Fruit fly (Drosophila melanogaster) whole organism, wandering third instar larva: ENCODE results near the gene ovo.

Source experiments
- Abd-B ChIP-seq: fragments of >200 bp; optimal IDR thresholded peaks from 2 replicates; lab custom pipeline; 2017; ENCODE audit warnings: missing biosample characterization, missing genetic modification characterization
- CG32264 ChIP-seq: fragments of 200-800 bp; sonication (Bioruptor generic); optimal IDR thresholded peaks from 2 replicates; lab custom pipeline; 2016; ENCODE audit warnings: missing biosample characterization, missing genetic modification characterization
- CG9705 ChIP-seq: fragments of 200-800 bp; sonication (Bioruptor generic); optimal IDR thresholded peaks from 2 replicates; lab custom pipeline; 2018; ENCODE audit warnings: missing biosample characterization, mild to moderate bottlenecking, missing genetic modification characterization
- CrebA ChIP-seq: fragments of 200-800 bp; sonication (Bioruptor generic); optimal IDR thresholded peaks from 2 replicates; lab custom pipeline; 2016; ENCODE audit warnings: missing biosample characterization, mild to moderate bottlenecking, missing genetic modification characterization, borderline replicate concordance
- Dfd ChIP-seq: fragments of >200 bp; optimal IDR thresholded peaks from 2 replicates; lab custom pipeline; 2017; ENCODE audit warnings: missing biosample characterization, missing genetic modification characterization
- Dif ChIP-seq: fragments of 200-275, 200-300 bp; sonication (Bioruptor generic); optimal IDR thresholded peaks from 2 replicates; lab custom pipeline; 2018; ENCODE audit warnings: missing biosample characterization, missing genetic modification characterization; ENCODE audit not compliant: partially characterized antibody
- GATAd ChIP-seq: sonication (Bioruptor generic); optimal IDR thresholded peaks from 2 replicates; lab custom pipeline; 2016; ENCODE audit warnings: missing biosample characterization, missing genetic modification characterization
- HLH106 ChIP-seq: fragments of 200-800 bp; optimal IDR thresholded peaks from 3 replicates; lab custom pipeline; 2019; ENCODE audit warnings: missing biosample characterization, mild to moderate bottlenecking, missing genetic modification characterization, moderate library complexity
- Hnf4 ChIP-seq: fragments of 200-800 bp; sonication (Bioruptor generic); optimal IDR thresholded peaks from 2 replicates; lab custom pipeline; 2016; ENCODE audit warnings: missing biosample characterization, mild to moderate bottlenecking, missing genetic modification characterization
- Hr78 ChIP-seq: fragments of >200 bp; optimal IDR thresholded peaks from 2 replicates; lab custom pipeline; 2017; ENCODE audit warnings: missing biosample characterization, missing genetic modification characterization
- Hr83 ChIP-seq: fragments of 200-300 bp; sonication (Bioruptor generic); optimal IDR thresholded peaks from 2 replicates; lab custom pipeline; 2016; ENCODE audit warnings: missing biosample characterization, mild to moderate bottlenecking, missing genetic modification characterization, moderate library complexity; ENCODE audit not compliant: poor library complexity, severe bottlenecking
- Jra ChIP-seq: sonication (Bioruptor generic); optimal IDR thresholded peaks from 2 replicates; lab custom pipeline; 2016; ENCODE audit warnings: missing biosample characterization, missing genetic modification characterization
- Mio ChIP-seq: sonication (Bioruptor generic); optimal IDR thresholded peaks from 2 replicates; lab custom pipeline; 2016; ENCODE audit warnings: missing biosample characterization, missing genetic modification characterization
- Myc ChIP-seq: fragments of >200 bp; optimal IDR thresholded peaks from 2 replicates; lab custom pipeline; 2017
- N ChIP-seq: fragments of >200 bp; optimal IDR thresholded peaks from 2 replicates; lab custom pipeline; 2018; ENCODE audit warnings: missing biosample characterization, missing external identifiers, missing genetic modification characterization
- OdsH ChIP-seq: fragments of 200-800 bp; sonication (Bioruptor generic); optimal IDR thresholded peaks from 2 replicates; lab custom pipeline; 2016; ENCODE audit warnings: missing biosample characterization, mild to moderate bottlenecking, missing genetic modification characterization
- Rel ChIP-seq, 2 experiments: fragments of 200-800 bp; sonication (Bioruptor generic) in 1 of 2; optimal IDR thresholded peaks; 2 replicates in 1 of 2; 3 replicates in 1 of 2; lab custom pipeline; 2016 to 2019; ENCODE audit warnings: mild to moderate bottlenecking in 2 of 2, missing biosample characterization in 2 of 2, missing genetic modification characterization in 2 of 2, moderate library complexity in 1 of 2
- Sp1 ChIP-seq: fragments of 200-800 bp; sonication (Bioruptor generic); optimal IDR thresholded peaks from 3 replicates; lab custom pipeline; 2019; ENCODE audit warnings: missing biosample characterization, mild to moderate bottlenecking, missing genetic modification characterization, moderate library complexity
- Vsx2 ChIP-seq: fragments of 200-300, 225-300 bp; sonication (Bioruptor generic); optimal IDR thresholded peaks from 2 replicates; lab custom pipeline; 2018; ENCODE audit warnings: missing biosample characterization, missing genetic modification characterization; ENCODE audit not compliant: partially characterized antibody
- br ChIP-seq: fragments of 200-800 bp; sonication (Bioruptor generic); optimal IDR thresholded peaks from 2 replicates; lab custom pipeline; 2016; ENCODE audit warnings: missing biosample characterization, missing genetic modification characterization
- brk ChIP-seq: fragments of 200-800 bp; sonication (Bioruptor generic); optimal IDR thresholded peaks from 2 replicates; lab custom pipeline; 2016; ENCODE audit warnings: missing biosample characterization, mild to moderate bottlenecking, missing genetic modification characterization
- dl ChIP-seq, 2 experiments: fragments of 175-275, 200-275 bp in 1 of 2; fragments of 200-275 bp in 1 of 2; sonication (Bioruptor generic); optimal IDR thresholded peaks; lab custom pipeline; 2018; ENCODE audit warnings: mild to moderate bottlenecking in 2 of 2, missing biosample characterization in 2 of 2, missing genetic modification characterization in 2 of 2, moderate library complexity in 2 of 2; ENCODE audit not compliant: partially characterized antibody in 2 of 2, insufficient read depth in 1 of 2
- dmrt93B ChIP-seq: fragments of 200-800 bp; sonication (Bioruptor generic); optimal IDR thresholded peaks from 2 replicates; lab custom pipeline; 2018; ENCODE audit warnings: missing biosample characterization, mild to moderate bottlenecking, missing genetic modification characterization
- dsf ChIP-seq: sonication (Bioruptor generic); optimal IDR thresholded peaks from 2 replicates; lab custom pipeline; 2016; ENCODE audit warnings: missing biosample characterization, missing genetic modification characterization, borderline replicate concordance
- ey ChIP-seq: fragments of 200-800 bp; sonication (Bioruptor generic); optimal IDR thresholded peaks from 2 replicates; lab custom pipeline; 2016; ENCODE audit warnings: missing biosample characterization, missing genetic modification characterization
- foxo ChIP-seq, 2 experiments: fragments of 200-800 bp; sonication (Bioruptor generic); optimal IDR thresholded peaks; 2 replicates in 1 of 2; 3 replicates in 1 of 2; lab custom pipeline; 2016 to 2017; ENCODE audit warnings: missing biosample characterization in 2 of 2, missing genetic modification characterization in 2 of 2
- fru ChIP-seq: fragments of 200-800 bp; sonication (Bioruptor generic); optimal IDR thresholded peaks from 3 replicates; lab custom pipeline; 2016; ENCODE audit warnings: missing biosample characterization, mild to moderate bottlenecking, missing genetic modification characterization
- h ChIP-seq: fragments of 200-800 bp; sonication (Bioruptor generic); optimal IDR thresholded peaks from 3 replicates; lab custom pipeline; 2016; ENCODE audit warnings: missing biosample characterization, mild to moderate bottlenecking, missing genetic modification characterization
- jim ChIP-seq: fragments of 175-275, 200-325 bp; sonication (Bioruptor generic); optimal IDR thresholded peaks from 2 replicates; lab custom pipeline; 2016; ENCODE audit warnings: missing biosample characterization, mild to moderate bottlenecking, missing genetic modification characterization
- lola ChIP-seq: fragments of >200 bp; optimal IDR thresholded peaks from 2 replicates; lab custom pipeline; 2017; ENCODE audit warnings: missing biosample characterization, missing genetic modification characterization
- pan ChIP-seq: fragments of >200 bp; optimal IDR thresholded peaks from 2 replicates; lab custom pipeline; 2017
- psq ChIP-seq: fragments of 200-800 bp; sonication (Bioruptor generic); optimal IDR thresholded peaks from 3 replicates; lab custom pipeline; 2017; ENCODE audit warnings: missing biosample characterization, mild to moderate bottlenecking, missing genetic modification characterization, moderate library complexity
- rgr ChIP-seq: fragments of 200-800 bp; sonication (Bioruptor generic); optimal IDR thresholded peaks from 3 replicates; lab custom pipeline; 2016; ENCODE audit warnings: missing biosample characterization, mild to moderate bottlenecking, missing genetic modification characterization
- sage ChIP-seq: fragments of 200-800 bp; sonication (Bioruptor generic); optimal IDR thresholded peaks from 2 replicates; lab custom pipeline; 2016; ENCODE audit warnings: missing biosample characterization, mild to moderate bottlenecking, missing genetic modification characterization
- sv ChIP-seq: fragments of 200-800 bp; sonication (Bioruptor generic); optimal IDR thresholded peaks from 3 replicates; lab custom pipeline; 2016; ENCODE audit warnings: missing biosample characterization, missing genetic modification characterization
- tai ChIP-seq: sonication (Bioruptor generic); optimal IDR thresholded peaks from 2 replicates; lab custom pipeline; 2016; ENCODE audit warnings: missing biosample characterization, missing genetic modification characterization
- usp ChIP-seq: fragments of >200 bp; optimal IDR thresholded peaks from 2 replicates; lab custom pipeline; 2017; ENCODE audit warnings: missing biosample characterization, missing genetic modification characterization
- woc ChIP-seq: sonication (Bioruptor generic); optimal IDR thresholded peaks from 2 replicates; lab custom pipeline; 2016; ENCODE audit warnings: missing biosample characterization, mild to moderate bottlenecking, missing genetic modification characterization

The ovo gene

DNA sequence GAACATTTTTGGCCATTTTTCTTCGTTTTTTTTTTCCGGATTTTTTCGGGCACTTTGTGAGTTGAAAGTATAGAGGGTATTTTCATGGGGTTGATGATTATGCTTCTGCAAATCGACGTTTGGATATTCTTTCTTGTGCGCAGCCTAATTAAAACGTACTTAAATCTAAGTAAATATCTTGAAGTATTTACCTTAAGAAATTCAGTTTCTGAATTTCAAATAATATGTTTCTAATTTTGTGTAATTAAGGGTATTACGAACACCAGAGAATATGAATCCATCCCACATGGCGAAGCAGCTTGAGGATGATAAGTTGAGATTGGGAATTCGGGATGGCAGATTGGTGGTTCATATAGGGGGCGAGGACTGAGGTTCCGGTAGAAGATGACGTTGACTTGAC, 21.4 kb upstream of the ovo start:
- TF ChIP-seq jim (GFP tag; lab: Kevin White, UChicago) (no peak), tai (no peak), Mio (no peak), GATAd (GFP tag; lab: Kevin White, UChicago) (no peak), h (GFP tag; lab: Kevin White, UChicago) (peak; percentile 64), CrebA (GFP tag; lab: Kevin White, UChicago) (no peak), lola (no peak), Rel (GFP tag; optimal IDR thresholded peaks at IDR 0.05; lab: Kevin White, UChicago) (no peak), Rel (tag; optimal IDR thresholded peaks at IDR 0.05; lab: Kevin White, UChicago) (no peak), Myc (no peak), brk (GFP tag; lab: Kevin White, UChicago) (peak; percentile 22), Vsx2 (GFP tag; lab: Kevin White, UChicago) (no peak), Dfd (no peak), fru (GFP tag; lab: Kevin White, UChicago) (peak; percentile 56), dsf (GFP tag; lab: Kevin White, UChicago) (no peak), CG9705 (GFP tag; lab: Kevin White, UChicago) (no peak), foxo (GFP tag; optimal IDR thresholded peaks at IDR 0.05; lab: Kevin White, UChicago) (peak in 1 of 2 experiments; percentile 49), pan (lab: Kevin White, UChicago) (no peak), Dif (GFP tag; lab: Kevin White, UChicago) (no peak), ey (peak; percentile 41), Hr83 (GFP tag; lab: Kevin White, UChicago) (no peak), usp (GFP tag; lab: Kevin White, UChicago) (no peak), Sp1 (GFP tag; lab: Kevin White, UChicago) (peak; percentile 63), OdsH (GFP tag; lab: Kevin White, UChicago) (peak; percentile 60), dmrt93B (no peak), sage (GFP tag; lab: Kevin White, UChicago) (peak; percentile 5), psq (no peak), Hr78 (GFP tag; lab: Kevin White, UChicago) (no peak), sv (GFP tag; lab: Kevin White, UChicago) (no peak), HLH106 (peak; percentile 68), Hnf4 (GFP tag; lab: Kevin White, UChicago) (peak; percentile 31), woc (GFP tag; lab: Kevin White, UChicago) (peak; percentile 46), Jra (GFP tag; lab: Kevin White, UChicago) (peak; percentile 4), Abd-B (GFP tag; lab: Kevin White, UChicago) (no peak), CG32264 (no peak), rgr (GFP tag; lab: Kevin White, UChicago) (peak; percentile 60), dl (GFP tag; optimal IDR thresholded peaks at IDR 0.05; lab: Kevin White, UChicago; ENCODE audit: insufficient read depth in 1 of 2, partially characterized antibody in 2 of 2) (no peak), br (GFP tag; lab: Kevin White, UChicago) (peak; percentile 26), N (GFP tag; lab: Kevin White, UChicago) (no peak)

DNA sequence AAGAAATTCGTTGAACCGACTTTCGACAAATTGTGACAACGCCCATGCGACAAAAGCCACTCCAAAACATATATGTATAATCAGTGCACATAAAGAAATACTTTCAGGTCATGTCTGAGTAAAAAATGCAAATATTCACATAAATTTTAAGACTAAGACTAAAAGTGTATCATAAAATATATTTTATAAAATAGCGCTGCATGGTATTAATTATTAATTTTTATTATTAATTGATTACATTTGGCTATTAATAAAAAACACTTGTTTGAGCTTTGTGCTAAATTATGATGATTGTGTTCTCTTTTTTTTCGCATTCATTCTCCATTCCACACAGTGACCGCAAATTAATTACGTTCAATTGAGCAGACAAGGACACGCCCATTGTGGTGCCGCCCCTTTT, 20.8 kb upstream of the ovo start:
- TF ChIP-seq GATAd (GFP tag; lab: Kevin White, UChicago) (no peak), tai (no peak), jim (GFP tag; lab: Kevin White, UChicago) (no peak), HLH106 (peak; percentile 51), Vsx2 (GFP tag; lab: Kevin White, UChicago) (no peak), Sp1 (GFP tag; lab: Kevin White, UChicago) (peak; percentile 3), Hr83 (GFP tag; lab: Kevin White, UChicago) (no peak), pan (lab: Kevin White, UChicago) (no peak), CG9705 (GFP tag; lab: Kevin White, UChicago) (no peak), Hr78 (GFP tag; lab: Kevin White, UChicago) (no peak), dmrt93B (no peak), dl (GFP tag; optimal IDR thresholded peaks at IDR 0.05; lab: Kevin White, UChicago; ENCODE audit: insufficient read depth in 1 of 2, partially characterized antibody in 2 of 2) (no peak), Hnf4 (GFP tag; lab: Kevin White, UChicago) (no peak), lola (no peak), foxo (GFP tag; optimal IDR thresholded peaks at IDR 0.05; lab: Kevin White, UChicago) (peak in 1 of 2 experiments; percentile 20), dsf (GFP tag; lab: Kevin White, UChicago) (no peak), Rel (GFP tag; optimal IDR thresholded peaks at IDR 0.05; lab: Kevin White, UChicago) (no peak), Rel (tag; optimal IDR thresholded peaks at IDR 0.05; lab: Kevin White, UChicago) (no peak)
